Worm (Caenorhabditis elegans) whole organism, midembryonic: ENCODE measurements around the gene his-35.

Source experiments
- cog-1 ChIP-seq: sonication (generic microtip); optimal IDR thresholded peaks from 2 replicates; lab custom pipeline; 2016; ENCODE audit warnings: missing genetic modification characterization, missing compliant biosample characterization
- flt-1 ChIP-seq: fragments of 200-800 bp; sonication (Bioruptor generic); IDR thresholded peaks from 2 replicates; pipeline ENCODE4 v1.3.6; 2022; ENCODE audit warnings: missing genetic modification characterization, missing compliant biosample characterization
- klf-2 ChIP-seq: fragments of 200-800 bp; sonication (Bioruptor generic); conservative IDR thresholded peaks from 2 replicates; pipeline ENCODE4 v1.3.6; 2022; ENCODE audit warnings: missing genetic modification reagents, missing genetic modification characterization, missing compliant biosample characterization
- med-1 ChIP-seq: sonication (generic microtip); optimal IDR thresholded peaks from 2 replicates; lab custom pipeline; 2017; ENCODE audit warnings: missing genetic modification characterization, mild to moderate bottlenecking, missing compliant biosample characterization, antibody characterized with exemption, missing genetic modification reagents; ENCODE audit not compliant: insufficient read depth
- tab-1 ChIP-seq: fragments of 200-800 bp; sonication (Bioruptor generic); IDR thresholded peaks from 2 replicates; pipeline ENCODE4 v1.3.6; 2022; ENCODE audit warnings: missing genetic modification characterization, missing compliant biosample characterization
- ztf-29 ChIP-seq: fragments of 200-800 bp; sonication (Bioruptor generic); IDR thresholded peaks from 2 replicates; pipeline ENCODE4 v1.3.6; 2022; ENCODE audit warnings: missing genetic modification reagents, missing genetic modification characterization, missing compliant biosample characterization

DNA sequence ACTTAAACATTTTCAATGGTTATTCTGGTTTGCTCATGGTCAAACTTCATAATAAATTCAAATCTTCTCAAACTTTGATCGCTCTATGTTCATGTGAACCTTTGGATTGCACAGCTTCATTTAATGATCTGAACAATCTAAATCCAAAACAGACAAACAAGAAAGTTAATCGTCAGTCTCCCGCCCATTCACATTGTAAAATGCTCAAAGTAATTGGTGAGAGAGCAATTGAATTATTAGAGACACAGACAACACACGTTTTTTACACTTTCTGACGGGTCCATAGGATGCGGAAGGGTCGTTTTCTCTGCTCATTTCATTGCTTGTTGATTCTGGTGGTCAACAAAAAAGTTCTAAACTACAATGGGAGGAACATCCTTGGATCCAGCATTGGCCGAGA lies 48.3 kb downstream of the his-35 start, which contains the start of gene gsnl-1:
- no peak for TF ChIP-seq klf-2 (GFP tag; lab: Robert Waterston, UW)
- TF ChIP-seq med-1 (GFP tag; lab: Kevin White, UChicago) = no peak
- TF ChIP-seq flt-1 = no peak
- TF ChIP-seq tab-1 (GFP tag; lab: Robert Waterston, UW) = no peak
- TF ChIP-seq cog-1 (tag; lab: Kevin White, UChicago) = no peak
- TF ChIP-seq ztf-29 (GFP tag; lab: Robert Waterston, UW) = no peak
